Worm (Caenorhabditis elegans) whole organism, midembryonic: ENCODE data around the gene sqst-5.

Experiments
- T22C8.4 ChIP-seq: fragments of 200-800 bp; sonication (Bioruptor generic); IDR thresholded peaks from 2 replicates; pipeline ENCODE4 v1.3.6; 2022; ENCODE audit warnings: missing genetic modification characterization, missing compliant biosample characterization
- cog-1 ChIP-seq: sonication (generic microtip); optimal IDR thresholded peaks from 2 replicates; lab custom pipeline; 2016; ENCODE audit warnings: missing genetic modification characterization, missing compliant biosample characterization
- flt-1 ChIP-seq: fragments of 200-800 bp; sonication (Bioruptor generic); IDR thresholded peaks from 2 replicates; pipeline ENCODE4 v1.3.6; 2022; ENCODE audit warnings: missing genetic modification characterization, missing compliant biosample characterization
- klf-2 ChIP-seq: fragments of 200-800 bp; sonication (Bioruptor generic); conservative IDR thresholded peaks from 2 replicates; pipeline ENCODE4 v1.3.6; 2022; ENCODE audit warnings: missing genetic modification reagents, missing genetic modification characterization, missing compliant biosample characterization
- med-1 ChIP-seq: sonication (generic microtip); optimal IDR thresholded peaks from 2 replicates; lab custom pipeline; 2017; ENCODE audit warnings: missing genetic modification characterization, mild to moderate bottlenecking, missing compliant biosample characterization, antibody characterized with exemption, missing genetic modification reagents; ENCODE audit not compliant: insufficient read depth
- ref-1 ChIP-seq: fragments of 200-800 bp; sonication (Bioruptor generic); conservative IDR thresholded peaks from 2 replicates; pipeline ENCODE4 v1.3.6; 2022; ENCODE audit warnings: missing genetic modification reagents, missing genetic modification characterization, missing compliant biosample characterization
- tab-1 ChIP-seq: fragments of 200-800 bp; sonication (Bioruptor generic); IDR thresholded peaks from 2 replicates; pipeline ENCODE4 v1.3.6; 2022; ENCODE audit warnings: missing genetic modification characterization, missing compliant biosample characterization
- ztf-23 ChIP-seq: fragments of 200-800 bp; sonication (Bioruptor generic); IDR thresholded peaks from 2 replicates; pipeline ENCODE4 v1.3.6; 2022; ENCODE audit warnings: missing genetic modification reagents, missing genetic modification characterization, missing compliant biosample characterization
- ztf-29 ChIP-seq: fragments of 200-800 bp; sonication (Bioruptor generic); IDR thresholded peaks from 2 replicates; pipeline ENCODE4 v1.3.6; 2022; ENCODE audit warnings: missing genetic modification reagents, missing genetic modification characterization, missing compliant biosample characterization

The sqst-5 gene

ce11 chrIII:182080-182479 lies 34.7 kb upstream of the sqst-5 start, which contains the start of gene F40G9.15:
Gene F40G9.15 (plus strand): TSS chrIII:182380.
- TF ChIP-seq T22C8.4 (GFP tag; lab: Robert Waterston, UW), result no peak
- no peak for TF ChIP-seq flt-1 (GFP tag; lab: Robert Waterston, UW)

- no peak for TF ChIP-seq ztf-29 (GFP tag; lab: Robert Waterston, UW)
- no peak for TF ChIP-seq ztf-23
- TF ChIP-seq cog-1 (tag; lab: Kevin White, UChicago), result no peak
- no peak for TF ChIP-seq ref-1
- TF ChIP-seq klf-2, result no peak
- TF ChIP-seq flt-1 (GFP tag; lab: Robert Waterston, UW), result no peak
- no peak for TF ChIP-seq tab-1 (GFP tag; lab: Robert Waterston, UW)
- no peak for TF ChIP-seq med-1 (GFP tag; lab: Kevin White, UChicago)
- no peak for TF ChIP-seq T22C8.4 (GFP tag; lab: Robert Waterston, UW)
Measured at ce11 chrIII:180963-181362, 33.5 kb upstream of the sqst-5 start, which contains the start of gene F40G9.5. Gene F40G9.5 (plus strand): TSS chrIII:181263.

- TF ChIP-seq T22C8.4 (GFP tag; lab: Robert Waterston, UW) (no peak), ref-1 (no peak), med-1 (GFP tag; lab: Kevin White, UChicago) (no peak), klf-2 (no peak), ztf-29 (GFP tag; lab: Robert Waterston, UW) (no peak)
Measured at ce11 chrIII:179123-179592, 31.7 kb upstream of the sqst-5 start, which contains the start of gene F40G9.6. Gene F40G9.6 (plus strand): TSS chrIII:179542.

ce11 chrIII:178126-178525 lies 30.7 kb upstream of the sqst-5 start:
- no peak for TF ChIP-seq flt-1 (GFP tag; lab: Robert Waterston, UW)
- TF ChIP-seq med-1 (GFP tag; lab: Kevin White, UChicago), result no peak
- TF ChIP-seq ref-1, result no peak
- TF ChIP-seq tab-1 (GFP tag; lab: Robert Waterston, UW), result no peak
- TF ChIP-seq T22C8.4 (GFP tag; lab: Robert Waterston, UW), result no peak
- TF ChIP-seq klf-2, result no peak
- TF ChIP-seq cog-1 (tag; lab: Kevin White, UChicago), result no peak
- no peak for TF ChIP-seq ztf-23

ce11 chrIII:177715-178114 lies 30.3 kb upstream of the sqst-5 start, which contains the start of gene F40G9.14:
Gene F40G9.14 (minus strand): TSS chrIII:177815.
- no peak for TF ChIP-seq ztf-29 (GFP tag; lab: Robert Waterston, UW)
- no peak for TF ChIP-seq ztf-23
- no peak for TF ChIP-seq med-1 (GFP tag; lab: Kevin White, UChicago)
- no peak for TF ChIP-seq T22C8.4 (GFP tag; lab: Robert Waterston, UW)
- no peak for TF ChIP-seq flt-1 (GFP tag; lab: Robert Waterston, UW)
- no peak for TF ChIP-seq ref-1
- no peak for TF ChIP-seq tab-1 (GFP tag; lab: Robert Waterston, UW)
- no peak for TF ChIP-seq cog-1 (tag; lab: Kevin White, UChicago)
- no peak for TF ChIP-seq klf-2

ce11 chrIII:175733-176132 lies 28.3 kb upstream of the sqst-5 start, which contains the start of gene clec-148:
Gene clec-148 (minus strand): TSS chrIII:175833.
- TF ChIP-seq T22C8.4 (GFP tag; lab: Robert Waterston, UW) (no peak), tab-1 (GFP tag; lab: Robert Waterston, UW) (no peak), ztf-29 (GFP tag; lab: Robert Waterston, UW) (no peak), ref-1 (no peak), cog-1 (tag; lab: Kevin White, UChicago) (no peak), ztf-23 (no peak), klf-2 (no peak), med-1 (GFP tag; lab: Kevin White, UChicago) (no peak), flt-1 (GFP tag; lab: Robert Waterston, UW) (no peak)

- no peak for TF ChIP-seq med-1 (GFP tag; lab: Kevin White, UChicago)
- TF ChIP-seq ztf-23, result no peak
Measured at ce11 chrIII:173501-173900, 26.1 kb upstream of the sqst-5 start, which contains the start of gene F40G9.19. Gene F40G9.19 (plus strand): TSS chrIII:173801.

- no peak for TF ChIP-seq flt-1 (GFP tag; lab: Robert Waterston, UW)
Measured at ce11 chrIII:171617-172016, 24.2 kb upstream of the sqst-5 start, which contains the start of the genes F40G9.9 and F40G9.12. Gene F40G9.9 (minus strand): TSS chrIII:171717. Gene F40G9.12 (plus strand): TSS chrIII:171847.

ce11 chrIII:169478-169877 lies 22.1 kb upstream of the sqst-5 start, which contains the start of gene F40G9.18:
Gene F40G9.18 (minus strand): TSS chrIII:169578.
- TF ChIP-seq flt-1 (GFP tag; lab: Robert Waterston, UW) (no peak), cog-1 (tag; lab: Kevin White, UChicago) (no peak), ref-1 (no peak), klf-2 (no peak), med-1 (GFP tag; lab: Kevin White, UChicago) (no peak), ztf-29 (GFP tag; lab: Robert Waterston, UW) (no peak), T22C8.4 (GFP tag; lab: Robert Waterston, UW) (no peak), ztf-23 (no peak), tab-1 (GFP tag; lab: Robert Waterston, UW) (no peak)

ce11 chrIII:165390-165789 lies 18.0 kb upstream of the sqst-5 start, which contains the start of gene F40G9.7:
Gene F40G9.7 (plus strand): TSS chrIII:165690.
- TF ChIP-seq tab-1 (GFP tag; lab: Robert Waterston, UW) (no peak), cog-1 (tag; lab: Kevin White, UChicago) (no peak), ztf-29 (GFP tag; lab: Robert Waterston, UW) (no peak), med-1 (GFP tag; lab: Kevin White, UChicago) (no peak), T22C8.4 (GFP tag; lab: Robert Waterston, UW) (no peak), ztf-23 (no peak), klf-2 (no peak), flt-1 (GFP tag; lab: Robert Waterston, UW) (no peak), ref-1 (no peak)
